Fruit fly (Drosophila melanogaster) whole organism, embryonic: ENCODE measurements around the gene CG14327.

ENCODE experiments used
- Atf6 ChIP-seq: fragments of 200-800 bp; sonication (Bioruptor generic); IDR thresholded peaks from 2 replicates; pipeline ENCODE4 v1.3.6; 2022; ENCODE audit warnings: missing biosample characterization, missing genetic modification characterization
- CG11093 ChIP-seq: fragments of 200-800 bp; sonication (Bioruptor generic); IDR thresholded peaks from 3 replicates; pipeline ENCODE4 v1.3.6; 2022; ENCODE audit warnings: missing biosample characterization, missing genetic modification characterization
- CG11504 ChIP-seq: fragments of 200-800 bp; sonication (Bioruptor generic); optimal IDR thresholded peaks from 3 replicates; lab custom pipeline; 2019; ENCODE audit warnings: missing biosample characterization, mild to moderate bottlenecking, missing genetic modification characterization, moderate library complexity
- CG12071 ChIP-seq: fragments of 200-800 bp; sonication (Bioruptor generic); optimal IDR thresholded peaks from 3 replicates; lab custom pipeline; 2018; ENCODE audit warnings: missing biosample characterization, mild to moderate bottlenecking, missing genetic modification characterization
- CG12659 ChIP-seq: fragments of 200-800 bp; sonication (Bioruptor generic); optimal IDR thresholded peaks from 3 replicates; lab custom pipeline; 2017; ENCODE audit warnings: mild to moderate bottlenecking, missing biosample characterization, missing genetic modification reagents, missing genetic modification characterization
- CG13287 ChIP-seq: fragments of 200-800 bp; sonication (Bioruptor generic); IDR thresholded peaks from 2 replicates; pipeline ENCODE4 v1.3.6; 2022; ENCODE audit warnings: missing biosample characterization, missing genetic modification characterization; ENCODE audit not compliant: partially characterized antibody
- CG14965 ChIP-seq: fragments of 200-800 bp; sonication (Bioruptor generic); optimal IDR thresholded peaks from 2 replicates; lab custom pipeline; 2016; ENCODE audit warnings: missing biosample characterization, missing genetic modification characterization, borderline replicate concordance
- CG17186 ChIP-seq: fragments of 200-800 bp; sonication (Bioruptor generic); optimal IDR thresholded peaks from 3 replicates; lab custom pipeline; 2017; ENCODE audit warnings: missing biosample characterization, missing genetic modification reagents, missing genetic modification characterization
- CG17912 ChIP-seq: fragments of 200-800 bp; sonication (Bioruptor generic); optimal IDR thresholded peaks from 2 replicates; lab custom pipeline; 2018; ENCODE audit warnings: missing biosample characterization, mild to moderate bottlenecking, missing genetic modification characterization
- CG2129 ChIP-seq: fragments of 200-800 bp; sonication (Bioruptor generic); IDR thresholded peaks from 2 replicates; pipeline ENCODE4 v1.3.6; 2022; ENCODE audit warnings: missing biosample characterization, missing genetic modification characterization; ENCODE audit not compliant: partially characterized antibody
- CG2199 ChIP-seq: fragments of 200-800 bp; sonication (Bioruptor generic); IDR thresholded peaks from 3 replicates; pipeline ENCODE4 v1.3.6; 2022; ENCODE audit warnings: missing biosample characterization, missing genetic modification characterization
- CG31365 ChIP-seq: fragments of 200-800 bp; sonication (Bioruptor generic); optimal IDR thresholded peaks from 2 replicates; lab custom pipeline; 2018; ENCODE audit warnings: missing biosample characterization, mild to moderate bottlenecking, missing genetic modification characterization
- CG34376 ChIP-seq: fragments of 200-800 bp; sonication (Bioruptor generic); optimal IDR thresholded peaks from 2 replicates; lab custom pipeline; 2018; ENCODE audit warnings: missing biosample characterization, mild to moderate bottlenecking, missing genetic modification characterization
- CG4360 ChIP-seq: fragments of 200-800 bp; sonication (Bioruptor generic); IDR thresholded peaks from 2 replicates; pipeline ENCODE4 v1.3.6; 2022; ENCODE audit warnings: missing biosample characterization, missing genetic modification characterization
- CG6175 ChIP-seq: fragments of 200-800 bp; sonication (Bioruptor generic); IDR thresholded peaks from 3 replicates; pipeline ENCODE4 v1.3.6; 2022; ENCODE audit warnings: missing biosample characterization, missing genetic modification characterization
- CG6254 ChIP-seq: fragments of 200-800 bp; sonication (Bioruptor generic); optimal IDR thresholded peaks from 3 replicates; lab custom pipeline; 2017; ENCODE audit warnings: mild to moderate bottlenecking, missing biosample characterization, missing genetic modification reagents, missing genetic modification characterization
- CG6683 ChIP-seq: fragments of 200-800 bp; sonication (Bioruptor generic); optimal IDR thresholded peaks from 2 replicates; lab custom pipeline; 2017; ENCODE audit warnings: missing biosample characterization, mild to moderate bottlenecking, missing genetic modification characterization, missing genetic modification reagents
- CG6689 ChIP-seq: fragments of 200-800 bp; sonication (Bioruptor generic); IDR thresholded peaks from 2 replicates; pipeline ENCODE4 v1.3.6; 2022; ENCODE audit warnings: missing biosample characterization, missing genetic modification characterization
- CG6791 ChIP-seq: fragments of 200-800 bp; sonication (Bioruptor generic); IDR thresholded peaks from 3 replicates; pipeline ENCODE4 v1.3.6; 2022; ENCODE audit warnings: missing biosample characterization, missing genetic modification characterization; ENCODE audit not compliant: partially characterized antibody
- CG7745 ChIP-seq: fragments of 200-800 bp; sonication (Bioruptor generic); optimal IDR thresholded peaks from 2 replicates; lab custom pipeline; 2018; ENCODE audit warnings: missing biosample characterization, mild to moderate bottlenecking, missing genetic modification characterization, moderate library complexity
- CG8388 ChIP-seq: fragments of 200-800 bp; sonication (Bioruptor generic); optimal IDR thresholded peaks from 2 replicates; lab custom pipeline; 2019; ENCODE audit warnings: missing biosample characterization, mild to moderate bottlenecking, missing genetic modification characterization, moderate library complexity
- ERR ChIP-seq: fragments of 200-800 bp; sonication (Bioruptor generic); optimal IDR thresholded peaks from 2 replicates; lab custom pipeline; 2016; ENCODE audit warnings: missing biosample characterization, missing genetic modification characterization
- Hmr ChIP-seq: fragments of 200-800 bp; sonication (Bioruptor generic); optimal IDR thresholded peaks from 3 replicates; lab custom pipeline; 2017; ENCODE audit warnings: mild to moderate bottlenecking, missing biosample characterization, missing genetic modification reagents, missing genetic modification characterization
- Neu2 ChIP-seq: fragments of 200-800 bp; sonication (Bioruptor generic); optimal IDR thresholded peaks from 3 replicates; lab custom pipeline; 2016; ENCODE audit warnings: missing biosample characterization, missing genetic modification characterization, borderline replicate concordance
- Oli ChIP-seq: fragments of 200-800 bp; sonication (Bioruptor generic); optimal IDR thresholded peaks from 2 replicates; lab custom pipeline; 2018; ENCODE audit warnings: missing biosample characterization, mild to moderate bottlenecking, missing genetic modification characterization, moderate library complexity
- Opbp ChIP-seq: fragments of 200-800 bp; sonication (Bioruptor generic); IDR thresholded peaks from 3 replicates; pipeline ENCODE4 v1.3.6; 2022; ENCODE audit warnings: missing biosample characterization, missing genetic modification characterization; ENCODE audit not compliant: partially characterized antibody
- Ptx1 ChIP-seq: fragments of 200-800 bp; sonication (Bioruptor generic); IDR thresholded peaks from 2 replicates; pipeline ENCODE4 v1.3.6; 2022; ENCODE audit warnings: missing biosample characterization, missing genetic modification characterization
- Rx ChIP-seq: fragments of 200-800 bp; sonication (Bioruptor generic); IDR thresholded peaks from 2 replicates; pipeline ENCODE4 v1.3.6; 2022; ENCODE audit warnings: missing biosample characterization, missing genetic modification characterization
- Scr ChIP-seq: fragments of 200-800 bp; sonication (Bioruptor generic); IDR thresholded peaks from 2 replicates; pipeline ENCODE4 v1.3.6; 2022; ENCODE audit warnings: missing biosample characterization, missing genetic modification characterization; ENCODE audit not compliant: partially characterized antibody
- ac ChIP-seq: fragments of 200-800 bp; sonication (Bioruptor generic); optimal IDR thresholded peaks from 3 replicates; lab custom pipeline; 2017; ENCODE audit warnings: missing biosample characterization, mild to moderate bottlenecking, missing genetic modification characterization
- al ChIP-seq: fragments of 200-800 bp; sonication (Bioruptor generic); IDR thresholded peaks from 2 replicates; pipeline ENCODE4 v1.3.6; 2022; ENCODE audit warnings: missing biosample characterization, missing genetic modification characterization
- crol ChIP-seq: fragments of 200-800 bp; sonication (Bioruptor generic); IDR thresholded peaks from 2 replicates; pipeline ENCODE4 v1.3.6; 2022; ENCODE audit warnings: missing biosample characterization, missing genetic modification characterization
- en ChIP-seq: fragments of 200-800 bp; sonication (Bioruptor generic); optimal IDR thresholded peaks from 2 replicates; lab custom pipeline; 2016; ENCODE audit warnings: missing biosample characterization, missing genetic modification characterization
- fd64A ChIP-seq: fragments of 200-800 bp; sonication (Bioruptor generic); optimal IDR thresholded peaks from 3 replicates; lab custom pipeline; 2018; ENCODE audit warnings: missing biosample characterization, mild to moderate bottlenecking, missing genetic modification characterization
- gem ChIP-seq: fragments of 200-800 bp; sonication (Bioruptor generic); optimal IDR thresholded peaks from 2 replicates; lab custom pipeline; 2019; ENCODE audit warnings: missing biosample characterization, mild to moderate bottlenecking, missing genetic modification characterization, moderate library complexity
- kah ChIP-seq: fragments of 200-800 bp; sonication (Bioruptor generic); optimal IDR thresholded peaks from 2 replicates; lab custom pipeline; 2018; ENCODE audit warnings: missing biosample characterization, mild to moderate bottlenecking, missing genetic modification characterization
- ken ChIP-seq: fragments of 200-800 bp; sonication (Bioruptor generic); IDR thresholded peaks from 3 replicates; pipeline ENCODE4 v1.3.6; 2022; ENCODE audit warnings: missing biosample characterization, missing genetic modification characterization
- klu ChIP-seq: fragments of 200-800 bp; sonication (Bioruptor generic); IDR thresholded peaks from 2 replicates; pipeline ENCODE4 v1.3.6; 2022; ENCODE audit warnings: missing biosample characterization, missing genetic modification characterization
- lab ChIP-seq: fragments of 200-800 bp; sonication (Bioruptor generic); optimal IDR thresholded peaks from 3 replicates; lab custom pipeline; 2017; ENCODE audit warnings: missing biosample characterization, missing genetic modification characterization, mild to moderate bottlenecking, moderate library complexity, missing genetic modification reagents
- mam ChIP-seq: fragments of 200-800 bp; sonication (Bioruptor generic); optimal IDR thresholded peaks from 3 replicates; lab custom pipeline; 2016; ENCODE audit warnings: missing biosample characterization, missing genetic modification characterization
- nerfin-2 ChIP-seq: fragments of 200-800 bp; sonication (Bioruptor generic); IDR thresholded peaks from 2 replicates; pipeline ENCODE4 v1.3.6; 2022; ENCODE audit warnings: missing biosample characterization, missing genetic modification characterization; ENCODE audit not compliant: partially characterized antibody
- nom ChIP-seq: fragments of 200-800 bp; sonication (Bioruptor generic); optimal IDR thresholded peaks from 2 replicates; lab custom pipeline; 2017; ENCODE audit warnings: missing biosample characterization, missing genetic modification characterization, mild to moderate bottlenecking, moderate library complexity, missing genetic modification reagents
- peb ChIP-seq: fragments of 200-800 bp; sonication (Bioruptor generic); IDR thresholded peaks from 2 replicates; pipeline ENCODE4 v1.3.6; 2022; ENCODE audit warnings: missing biosample characterization, missing genetic modification characterization
- phol ChIP-seq: fragments of 200-800 bp; sonication (Bioruptor generic); optimal IDR thresholded peaks from 3 replicates; lab custom pipeline; 2018; ENCODE audit warnings: missing biosample characterization, mild to moderate bottlenecking, missing genetic modification characterization, moderate library complexity
- sc ChIP-seq, 3 experiments: fragments of >200 bp in 2 of 3; fragments of 200-800 bp in 1 of 3; sonication (Bioruptor generic) in 1 of 3; optimal IDR thresholded peaks; 2 replicates in 2 of 3; 3 replicates in 1 of 3; lab custom pipeline; 2017; ENCODE audit warnings: mild to moderate bottlenecking in 1 of 3, missing biosample characterization in 1 of 3, missing genetic modification characterization in 1 of 3, missing genetic modification reagents in 1 of 3
- vfl ChIP-seq: fragments of 200-800 bp; sonication (Bioruptor generic); optimal IDR thresholded peaks from 2 replicates; lab custom pipeline; 2016; ENCODE audit warnings: missing biosample characterization, missing genetic modification characterization
- wor ChIP-seq: fragments of 200-800 bp; sonication (Bioruptor generic); IDR thresholded peaks from 2 replicates; pipeline ENCODE4 v1.3.6; 2022; ENCODE audit warnings: missing biosample characterization, missing genetic modification characterization

Gene CG14327

dm6 chr3R:17604198-17604879, 9.2 kb upstream of the CG14327 start (continued):
- TF ChIP-seq nerfin-2 (GFP tag; lab: Robert Waterston, UW) (no peak), Atf6 (GFP tag; lab: Robert Waterston, UW) (peak; percentile 31; the same call in 1 of the 2 replicates), peb (GFP tag; lab: Robert Waterston, UW) (no peak; the same call in 1 of the 2 replicates), CG6791 (GFP tag; lab: Robert Waterston, UW) (no peak), CG4360 (GFP tag; lab: Robert Waterston, UW) (0 out of 2 replicates have a peak, but pooled peaks have one; percentile 34), CG17912 (no peak), klu (GFP tag; lab: Robert Waterston, UW) (peak; percentile 48; the same call in 1 of the 2 replicates), lab (GFP tag; lab: Kevin White, UChicago) (peak; percentile 84), CG11504 (tag; lab: Kevin White, UChicago) (peak; percentile 91), CG8388 (GFP tag; lab: Kevin White, UChicago) (peak; percentile 87), CG6689 (GFP tag; lab: Robert Waterston, UW) (peak; percentile 81), CG2129 (GFP tag; lab: Robert Waterston, UW) (no peak), phol (tag; lab: Kevin White, UChicago) (peak; percentile 89), Scr (GFP tag; lab: Robert Waterston, UW) (no peak), Rx (GFP tag; lab: Robert Waterston, UW) (peak; percentile 39; the same call in 1 of the 2 replicates), CG31365 (tag; lab: Kevin White, UChicago) (peak; percentile 22), Hmr (GFP tag; lab: Kevin White, UChicago) (peak; percentile 90), nom (no peak), Opbp (GFP tag; lab: Robert Waterston, UW) (peak; percentile 46; the same call in 1 of the 3 replicates), Oli (tag; lab: Kevin White, UChicago) (peak; percentile 89), CG6175 (no peak), al (GFP tag; lab: Robert Waterston, UW) (0 out of 2 replicates have a peak, but pooled peaks have one; percentile 39), CG6254 (peak; percentile 81), wor (GFP tag; lab: Robert Waterston, UW) (peak; percentile 61), ken (GFP tag; lab: Robert Waterston, UW) (no peak), crol (GFP tag; lab: Robert Waterston, UW) (peak; percentile 84), en (GFP tag; lab: Kevin White, UChicago) (no peak), kah (GFP tag; lab: Kevin White, UChicago) (peak; percentile 71), CG34376 (GFP tag; lab: Kevin White, UChicago) (peak; percentile 16), CG7745 (no peak), CG12071 (GFP tag; lab: Kevin White, UChicago) (no peak), CG12659 (GFP tag; lab: Kevin White, UChicago) (peak; percentile 78), sc (optimal IDR thresholded peaks at IDR 0.05; lab: Kevin White, UChicago) (no peak), sc (GFP tag; optimal IDR thresholded peaks at IDR 0.05; lab: Kevin White, UChicago) (peak; percentile 77), CG6683 (GFP tag; lab: Kevin White, UChicago) (peak; percentile 76), CG11093 (GFP tag; lab: Robert Waterston, UW) (peak; percentile 60; the same call in 2 of the 3 replicates), Neu2 (GFP tag; lab: Kevin White, UChicago) (no peak), CG14965 (no peak), ERR (no peak), ac (GFP tag; lab: Kevin White, UChicago) (peak; percentile 88), fd64A (GFP tag; lab: Kevin White, UChicago) (peak; percentile 42), mam (GFP tag; lab: Kevin White, UChicago) (peak; percentile 14), CG13287 (GFP tag; lab: Robert Waterston, UW) (no peak; the same call in 1 of the 2 replicates), Ptx1 (GFP tag; lab: Robert Waterston, UW) (peak; percentile 74), CG2199 (GFP tag; lab: Robert Waterston, UW) (no peak), gem (tag; lab: Kevin White, UChicago) (peak; percentile 94), vfl (GFP tag; lab: Kevin White, UChicago) (no peak), CG17186 (GFP tag; lab: Kevin White, UChicago) (no peak)
